Fruit fly (Drosophila melanogaster) whole organism, prepupa: ENCODE measurements around the gene CG43290.

Experiments used
- CG11294 ChIP-seq: fragments of 200-800 bp; sonication (Bioruptor generic); IDR thresholded peaks from 2 replicates; pipeline ENCODE4 v1.3.6; 2022; ENCODE audit warnings: missing biosample characterization, missing genetic modification characterization
- CG6276 ChIP-seq: fragments of 200-800 bp; sonication (Bioruptor generic); optimal IDR thresholded peaks from 2 replicates; lab custom pipeline; 2017; ENCODE audit warnings: missing biosample characterization, mild to moderate bottlenecking, missing genetic modification characterization
- CG8319 ChIP-seq: fragments of 200-800 bp; sonication (Bioruptor generic); optimal IDR thresholded peaks from 3 replicates; lab custom pipeline; 2016; ENCODE audit warnings: missing biosample characterization, missing genetic modification characterization
- Eip78C ChIP-seq: fragments of 200-800 bp; sonication (Bioruptor generic); peaks from one replicate; lab custom pipeline; 2016; ENCODE audit warnings: missing biosample characterization, missing genetic modification characterization
- Hr38 ChIP-seq: sonication (Bioruptor generic); optimal IDR thresholded peaks from 2 replicates; lab custom pipeline; 2016; ENCODE audit warnings: missing biosample characterization, missing genetic modification characterization
- OdsH ChIP-seq: fragments of 200-800 bp; sonication (Bioruptor generic); optimal IDR thresholded peaks from 3 replicates; lab custom pipeline; 2016; ENCODE audit warnings: missing biosample characterization, missing genetic modification characterization
- fkh ChIP-seq: fragments of 200-800 bp; sonication (Bioruptor generic); optimal IDR thresholded peaks from 3 replicates; lab custom pipeline; 2017; ENCODE audit warnings: missing biosample characterization, mild to moderate bottlenecking, missing genetic modification characterization, moderate library complexity
- svp ChIP-seq: fragments of 200-800 bp; sonication (Bioruptor generic); peaks from one replicate; lab custom pipeline; 2016; ENCODE audit warnings: missing biosample characterization, missing genetic modification characterization

DNA sequence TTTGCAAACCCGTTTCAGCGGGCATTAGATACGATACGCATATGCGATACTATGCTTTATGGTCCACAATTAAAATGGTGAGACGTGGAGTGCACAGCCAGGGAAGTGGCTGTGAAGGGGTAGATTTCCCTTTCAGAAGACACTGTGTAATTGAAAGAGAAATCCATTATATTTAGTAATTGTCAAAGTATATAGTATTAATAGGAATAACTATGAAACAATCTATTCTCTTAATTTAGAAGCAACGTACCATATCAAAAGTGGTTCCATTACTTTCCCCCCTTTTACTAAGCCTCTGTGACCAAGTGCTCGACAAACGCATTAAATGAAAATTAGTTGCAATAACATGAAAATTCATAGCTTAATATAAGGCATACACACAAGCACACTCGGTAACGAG is 18.7 kb downstream of the CG43290 start:
- no peak for TF ChIP-seq CG8319
- TF ChIP-seq OdsH (GFP tag; lab: Kevin White, UChicago): peak; percentile 11
- no peak for TF ChIP-seq Hr38
- TF ChIP-seq fkh (GFP tag; lab: Kevin White, UChicago): no peak
- TF ChIP-seq CG6276: peak; percentile 67
- TF ChIP-seq Eip78C: peak; percentile 63
- TF ChIP-seq CG11294 (GFP tag; lab: Robert Waterston, UW): no peak
- no peak for TF ChIP-seq svp (GFP tag; lab: Kevin White, UChicago)
